Fruit fly (Drosophila melanogaster) whole organism, embryonic: ENCODE data around the gene lectin-24A.

Source experiments
- Gug ChIP-seq: fragments of 200-800 bp; sonication (Bioruptor generic); IDR thresholded peaks from 4 replicates; pipeline ENCODE4 v1.3.6; 2022; ENCODE audit warnings: missing biosample characterization, missing genetic modification characterization
- pb ChIP-seq: fragments of 200-800 bp; sonication (Bioruptor generic); optimal IDR thresholded peaks from 3 replicates; lab custom pipeline; 2016; ENCODE audit warnings: missing biosample characterization, missing genetic modification characterization
- toy ChIP-seq: fragments of 200-800 bp; sonication (Bioruptor generic); IDR thresholded peaks from 2 replicates; pipeline ENCODE4 v1.3.6; 2022; ENCODE audit warnings: missing biosample characterization, missing genetic modification characterization
- zen ChIP-seq: fragments of 200-800 bp; sonication (Bioruptor generic); optimal IDR thresholded peaks from 3 replicates; lab custom pipeline; 2018; ENCODE audit warnings: missing biosample characterization, mild to moderate bottlenecking, missing genetic modification characterization, moderate library complexity

- TF ChIP-seq pb (GFP tag; lab: Kevin White, UChicago) = no peak
- no peak for TF ChIP-seq zen (tag; lab: Kevin White, UChicago)
- no peak for TF ChIP-seq toy (GFP tag; lab: Robert Waterston, UW)
- no peak for TF ChIP-seq Gug (GFP tag; lab: Robert Waterston, UW)
These were observed 47.6 kb upstream of the lectin-24A start, which contains the start of gene CG43703 for dm6 chr2L:3765194-3765593.
